Fruit fly (Drosophila melanogaster) whole organism, embryonic: ENCODE measurements around the gene Mal-B1.

Source experiments
- Bteb2 ChIP-seq: fragments of 200-800 bp; sonication (Bioruptor generic); optimal IDR thresholded peaks from 2 replicates; lab custom pipeline; 2016; ENCODE audit warnings: missing biosample characterization, missing genetic modification characterization
- CG10431 ChIP-seq: fragments of 200-800 bp; sonication (Bioruptor generic); optimal IDR thresholded peaks from 3 replicates; lab custom pipeline; 2018; ENCODE audit warnings: missing biosample characterization, mild to moderate bottlenecking, missing genetic modification characterization
- CG10543 ChIP-seq: fragments of 200-800 bp; sonication (Bioruptor generic); optimal IDR thresholded peaks from 3 replicates; lab custom pipeline; 2017; ENCODE audit warnings: missing biosample characterization, mild to moderate bottlenecking, missing genetic modification characterization, moderate library complexity
- CG12744 ChIP-seq: fragments of 200-800 bp; sonication (Bioruptor generic); optimal IDR thresholded peaks from 2 replicates; lab custom pipeline; 2016; ENCODE audit warnings: missing biosample characterization, missing genetic modification characterization
- CG12942 ChIP-seq: fragments of 200-800 bp; sonication (Bioruptor generic); optimal IDR thresholded peaks from 3 replicates; lab custom pipeline; 2016; ENCODE audit warnings: missing biosample characterization, missing genetic modification characterization
- CG13296 ChIP-seq: fragments of 200-800 bp; sonication (Bioruptor generic); optimal IDR thresholded peaks from 3 replicates; lab custom pipeline; 2018; ENCODE audit warnings: missing biosample characterization, mild to moderate bottlenecking, missing genetic modification characterization
- CG15269 ChIP-seq: fragments of 200-800 bp; sonication (Bioruptor generic); optimal IDR thresholded peaks from 2 replicates; lab custom pipeline; 2018; ENCODE audit warnings: missing biosample characterization, mild to moderate bottlenecking, missing genetic modification characterization, moderate library complexity
- CG18262 ChIP-seq: fragments of 200-800 bp; optimal IDR thresholded peaks from 3 replicates; lab custom pipeline; 2019; ENCODE audit warnings: missing biosample characterization, mild to moderate bottlenecking, missing genetic modification characterization, moderate library complexity
- CG2129 ChIP-seq: fragments of 200-800 bp; sonication (Bioruptor generic); IDR thresholded peaks from 2 replicates; pipeline ENCODE4 v1.3.6; 2022; ENCODE audit warnings: missing biosample characterization, missing genetic modification characterization; ENCODE audit not compliant: partially characterized antibody
- CG2712 ChIP-seq: fragments of 200-800 bp; optimal IDR thresholded peaks from 3 replicates; lab custom pipeline; 2019; ENCODE audit warnings: missing biosample characterization, mild to moderate bottlenecking, missing genetic modification characterization, moderate library complexity
- CG4282 ChIP-seq: fragments of 200-800 bp; sonication (Bioruptor generic); optimal IDR thresholded peaks from 2 replicates; lab custom pipeline; 2016; ENCODE audit warnings: missing biosample characterization, missing genetic modification characterization
- CG43689 ChIP-seq: fragments of 200-800 bp; sonication (Bioruptor generic); IDR thresholded peaks from 2 replicates; pipeline ENCODE4 v1.3.6; 2022; ENCODE audit warnings: missing biosample characterization, missing genetic modification characterization
- CG4424 ChIP-seq: fragments of 200-800 bp; sonication (Bioruptor generic); optimal IDR thresholded peaks from 3 replicates; lab custom pipeline; 2016; ENCODE audit warnings: missing biosample characterization, missing genetic modification characterization
- CG4707 ChIP-seq: fragments of 200-800 bp; sonication (Bioruptor generic); optimal IDR thresholded peaks from 2 replicates; lab custom pipeline; 2018; ENCODE audit warnings: missing biosample characterization, mild to moderate bottlenecking, missing genetic modification characterization, moderate library complexity
- CG4730 ChIP-seq: fragments of 200-800 bp; sonication (Bioruptor generic); IDR thresholded peaks from 2 replicates; pipeline ENCODE4 v1.3.6; 2022; ENCODE audit warnings: missing biosample characterization, missing genetic modification characterization
- CG4854 ChIP-seq: fragments of 200-800 bp; sonication (Bioruptor generic); optimal IDR thresholded peaks from 2 replicates; lab custom pipeline; 2016; ENCODE audit warnings: missing biosample characterization, missing genetic modification characterization, inconsistent platforms
- CG7745 ChIP-seq: fragments of 200-800 bp; sonication (Bioruptor generic); optimal IDR thresholded peaks from 2 replicates; lab custom pipeline; 2018; ENCODE audit warnings: missing biosample characterization, mild to moderate bottlenecking, missing genetic modification characterization, moderate library complexity
- CG9437 ChIP-seq: fragments of 200-800 bp; sonication (Bioruptor generic); optimal IDR thresholded peaks from 2 replicates; lab custom pipeline; 2018; ENCODE audit warnings: missing biosample characterization, mild to moderate bottlenecking, missing genetic modification characterization
- CG9797 ChIP-seq: fragments of 200-800 bp; sonication (Bioruptor generic); optimal IDR thresholded peaks from 3 replicates; lab custom pipeline; 2018; ENCODE audit warnings: missing biosample characterization, mild to moderate bottlenecking, missing genetic modification characterization
- CG9876 ChIP-seq: fragments of 200-800 bp; sonication (Bioruptor generic); optimal IDR thresholded peaks from 2 replicates; lab custom pipeline; 2016; ENCODE audit warnings: missing biosample characterization, missing genetic modification characterization
- E2f2 ChIP-seq: fragments of 200-800 bp; sonication (Bioruptor generic); IDR thresholded peaks from 2 replicates; pipeline ENCODE4 v1.3.6; 2022; ENCODE audit warnings: missing biosample characterization, missing genetic modification characterization
- HLH54F ChIP-seq: fragments of 200-800 bp; sonication (Bioruptor generic); optimal IDR thresholded peaks from 3 replicates; lab custom pipeline; 2016; ENCODE audit warnings: missing biosample characterization, missing genetic modification characterization
- Hr51 ChIP-seq, 2 experiments: fragments of 200-800 bp; sonication (Bioruptor generic); optimal IDR thresholded peaks; 2 replicates in 1 of 2; 3 replicates in 1 of 2; lab custom pipeline; 2016 to 2018; ENCODE audit warnings: missing biosample characterization in 2 of 2, missing genetic modification characterization in 2 of 2, mild to moderate bottlenecking in 1 of 2, moderate library complexity in 1 of 2
- Mes4 ChIP-seq: fragments of 200-800 bp; sonication (Bioruptor generic); optimal IDR thresholded peaks from 2 replicates; lab custom pipeline; 2016; ENCODE audit warnings: missing biosample characterization, missing genetic modification characterization
- NFAT ChIP-seq: fragments of 200-800 bp; sonication (Bioruptor generic); IDR thresholded peaks from 2 replicates; pipeline ENCODE4 v1.3.6; 2022; ENCODE audit warnings: missing biosample characterization, missing genetic modification characterization
- Oaz ChIP-seq: fragments of 200-800 bp; sonication (Bioruptor generic); IDR thresholded peaks from 2 replicates; pipeline ENCODE4 v1.3.6; 2022; ENCODE audit warnings: missing biosample characterization, missing genetic modification characterization
- Optix ChIP-seq: fragments of 200-800 bp; sonication (Bioruptor generic); IDR thresholded peaks from 3 replicates; pipeline ENCODE4 v1.3.6; 2022; ENCODE audit warnings: missing biosample characterization, missing genetic modification characterization
- Ssrp ChIP-seq: fragments of 200-800 bp; sonication (Bioruptor generic); optimal IDR thresholded peaks from 2 replicates; lab custom pipeline; 2018; ENCODE audit warnings: missing biosample characterization, mild to moderate bottlenecking, missing genetic modification characterization, moderate library complexity
- Tbp ChIP-seq: fragments of >200 bp; optimal IDR thresholded peaks from 2 replicates; lab custom pipeline; 2018; ENCODE audit warnings: missing biosample characterization, missing genetic modification characterization
- ase ChIP-seq: fragments of 200-800 bp; sonication (Bioruptor generic); IDR thresholded peaks from 3 replicates; pipeline ENCODE4 v1.3.6; 2022; ENCODE audit warnings: missing biosample characterization, missing genetic modification characterization
- croc ChIP-seq: fragments of 200-800 bp; sonication (Bioruptor generic); conservative IDR thresholded peaks from 3 replicates; pipeline ENCODE4 v1.3.6; 2022; ENCODE audit warnings: missing biosample characterization, missing genetic modification characterization
- ham ChIP-seq: fragments of 200-800 bp; sonication (Bioruptor generic); IDR thresholded peaks from 2 replicates; pipeline ENCODE4 v1.3.6; 2022; ENCODE audit warnings: missing biosample characterization, missing genetic modification characterization
- hkb ChIP-seq, 2 experiments: fragments of 200-800 bp in 1 of 2; fragments of >200 bp in 1 of 2; sonication (Bioruptor generic) in 1 of 2; IDR thresholded peaks in 1 of 2; optimal IDR thresholded peaks in 1 of 2; 2 replicates each; pipeline versions ENCODE4 v1.3.6 to Lab custom; 2017 to 2022; ENCODE audit warnings: missing biosample characterization in 1 of 2, missing genetic modification characterization in 1 of 2
- kah ChIP-seq: fragments of 200-800 bp; sonication (Bioruptor generic); optimal IDR thresholded peaks from 2 replicates; lab custom pipeline; 2018; ENCODE audit warnings: missing biosample characterization, mild to moderate bottlenecking, missing genetic modification characterization
- lola ChIP-seq, 3 experiments: fragments of >200 bp in 2 of 3; fragments of 200-800 bp in 1 of 3; sonication (Bioruptor generic) in 1 of 3; optimal IDR thresholded peaks; 2 replicates each; lab custom pipeline; 2017 to 2019; ENCODE audit warnings: missing biosample characterization in 3 of 3, missing genetic modification characterization in 3 of 3, mild to moderate bottlenecking in 1 of 3, moderate library complexity in 1 of 3
- mam ChIP-seq: fragments of 200-800 bp; sonication (Bioruptor generic); optimal IDR thresholded peaks from 3 replicates; lab custom pipeline; 2016; ENCODE audit warnings: missing biosample characterization, missing genetic modification characterization
- mld ChIP-seq: fragments of 200-800 bp; sonication (Bioruptor generic); IDR thresholded peaks from 3 replicates; pipeline ENCODE4 v1.3.6; 2022; ENCODE audit warnings: missing biosample characterization, missing genetic modification characterization; ENCODE audit not compliant: partially characterized antibody
- nau ChIP-seq: fragments of 200-800 bp; sonication (Bioruptor generic); optimal IDR thresholded peaks from 3 replicates; lab custom pipeline; 2017; ENCODE audit warnings: missing biosample characterization, mild to moderate bottlenecking, missing genetic modification characterization, missing genetic modification reagents
- ro ChIP-seq: fragments of 200-800 bp; sonication (Bioruptor generic); IDR thresholded peaks from 2 replicates; pipeline ENCODE4 v1.3.6; 2022; ENCODE audit warnings: missing biosample characterization, missing genetic modification characterization
- sob ChIP-seq: fragments of 200-800 bp; sonication (Bioruptor generic); IDR thresholded peaks from 2 replicates; pipeline ENCODE4 v1.3.6; 2022; ENCODE audit warnings: missing biosample characterization, missing genetic modification characterization
- sqz ChIP-seq: fragments of 200-800 bp; sonication (Bioruptor generic); optimal IDR thresholded peaks from 3 replicates; lab custom pipeline; 2018; ENCODE audit warnings: missing biosample characterization, mild to moderate bottlenecking, missing genetic modification characterization
- stwl ChIP-seq: fragments of 200-800 bp; sonication (Bioruptor generic); optimal IDR thresholded peaks from 3 replicates; lab custom pipeline; 2018; ENCODE audit warnings: missing biosample characterization, mild to moderate bottlenecking, missing genetic modification characterization, moderate library complexity
- unpg ChIP-seq: fragments of 200-800 bp; sonication (Bioruptor generic); optimal IDR thresholded peaks from 3 replicates; lab custom pipeline; 2018; ENCODE audit warnings: missing biosample characterization, mild to moderate bottlenecking, missing genetic modification characterization, moderate library complexity
- wek ChIP-seq: fragments of 200-800 bp; sonication (Bioruptor generic); optimal IDR thresholded peaks from 3 replicates; lab custom pipeline; 2018; ENCODE audit warnings: missing biosample characterization, mild to moderate bottlenecking, missing genetic modification characterization, moderate library complexity
- z ChIP-seq: fragments of 200-800 bp; sonication (Bioruptor generic); IDR thresholded peaks from 3 replicates; pipeline ENCODE4 v1.3.6; 2022; ENCODE audit warnings: missing biosample characterization, missing genetic modification characterization
- zen ChIP-seq: fragments of 200-800 bp; sonication (Bioruptor generic); optimal IDR thresholded peaks from 3 replicates; lab custom pipeline; 2018; ENCODE audit warnings: missing biosample characterization, mild to moderate bottlenecking, missing genetic modification characterization, moderate library complexity
- zf30C ChIP-seq: fragments of 200-800 bp; sonication (Bioruptor generic); optimal IDR thresholded peaks from 3 replicates; lab custom pipeline; 2018; ENCODE audit warnings: missing biosample characterization, mild to moderate bottlenecking, missing genetic modification characterization

Mal-B1 gene

DNA sequence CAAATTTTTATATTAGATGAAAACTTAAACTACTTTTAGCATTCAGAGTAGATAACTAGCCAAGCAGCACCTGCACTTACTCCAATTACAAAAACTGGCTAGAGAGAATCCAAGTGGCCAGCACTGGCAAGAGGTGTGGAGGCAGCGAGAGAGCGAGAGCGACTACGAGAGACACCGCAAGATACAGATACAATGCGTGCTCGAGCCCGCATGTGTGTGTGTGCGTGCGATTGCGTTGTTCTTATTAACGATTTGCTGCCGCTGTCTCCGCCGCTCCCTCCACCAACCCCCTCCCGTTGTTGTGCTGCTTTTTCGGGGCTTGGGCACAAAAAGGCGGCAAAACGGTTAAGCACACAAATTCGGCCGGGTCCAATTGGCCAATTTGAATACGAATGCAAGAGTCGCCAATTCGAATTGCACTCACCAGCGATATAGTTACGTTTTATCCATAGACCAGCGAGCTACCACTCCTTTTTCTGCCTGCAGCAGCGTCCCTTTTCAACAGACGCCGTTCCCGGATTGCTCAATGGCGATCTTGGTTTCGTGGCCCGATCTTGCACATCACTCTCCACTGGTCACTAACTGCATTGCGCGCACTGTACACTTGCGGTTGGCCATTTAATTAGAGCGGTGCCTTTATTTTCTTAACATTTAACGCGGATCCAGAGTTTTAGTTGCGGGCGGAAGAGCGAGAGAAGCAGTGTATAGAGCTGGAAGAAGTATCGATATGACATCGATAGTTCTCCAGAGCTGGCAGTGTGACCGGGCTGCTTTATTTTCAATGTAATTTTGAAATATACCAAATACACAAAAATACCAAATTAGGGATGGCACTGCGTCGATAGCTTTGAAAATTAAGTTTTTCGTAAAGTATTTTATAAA is 38.1 kb upstream of the Mal-B1 start, which contains the start of gene crol (continued):
- TF ChIP-seq croc (GFP tag; lab: Robert Waterston, UW): no peak
- no peak for TF ChIP-seq hkb (optimal IDR thresholded peaks at IDR 0.05; lab: Kevin White, UChicago)
- TF ChIP-seq hkb (GFP tag; IDR thresholded peaks at IDR 0.05; lab: Robert Waterston, UW): peak; percentile 28; the same call in 1 of the 2 replicates
- peak; percentile 10 for TF ChIP-seq CG12942 (GFP tag; lab: Kevin White, UChicago)
- TF ChIP-seq CG18262: no peak
- no peak for TF ChIP-seq CG4424
- TF ChIP-seq zf30C (GFP tag; lab: Kevin White, UChicago): no peak
- TF ChIP-seq CG9797 (GFP tag; lab: Kevin White, UChicago): peak; percentile 87
- TF ChIP-seq CG4730 (GFP tag; lab: Robert Waterston, UW): no peak
- TF ChIP-seq CG13296 (GFP tag; lab: Kevin White, UChicago): no peak
- peak; percentile 51 for TF ChIP-seq CG2712 (tag; lab: Kevin White, UChicago)
- TF ChIP-seq ham (GFP tag; lab: Robert Waterston, UW): no peak
- peak; percentile 15 for TF ChIP-seq Ssrp
- TF ChIP-seq ro (GFP tag; lab: Robert Waterston, UW): no peak
- TF ChIP-seq sob (GFP tag; lab: Robert Waterston, UW): peak; percentile 52
- peak; percentile 1 for TF ChIP-seq CG15269
- TF ChIP-seq mld (GFP tag; lab: Robert Waterston, UW): peak; percentile 63; the same call in 2 of the 3 replicates
- no peak for TF ChIP-seq zen
- TF ChIP-seq CG7745 (tag; lab: Kevin White, UChicago): no peak
- no peak for TF ChIP-seq kah
- TF ChIP-seq CG10431 (GFP tag; lab: Kevin White, UChicago): no peak
- no peak for TF ChIP-seq CG4282
- peak in 1 of 3 experiments; percentile 13 for TF ChIP-seq lola (GFP tag; optimal IDR thresholded peaks at IDR 0.05; lab: Kevin White, UChicago)
- no peak for TF ChIP-seq z
- no peak for TF ChIP-seq CG43689 (GFP tag; lab: Robert Waterston, UW)
- no peak for TF ChIP-seq CG4707 (GFP tag; lab: Kevin White, UChicago)
- TF ChIP-seq HLH54F: no peak
- TF ChIP-seq Oaz (GFP tag; lab: Robert Waterston, UW): no peak
- TF ChIP-seq Hr51 (GFP tag; optimal IDR thresholded peaks at IDR 0.05; lab: Kevin White, UChicago): peak in 1 of 2 experiments; percentile 34
- no peak for TF ChIP-seq CG12744 (GFP tag; lab: Kevin White, UChicago)
- TF ChIP-seq sqz (GFP tag; lab: Kevin White, UChicago): peak; percentile 14
- TF ChIP-seq CG9876 (GFP tag; lab: Kevin White, UChicago): no peak
- no peak for TF ChIP-seq Optix (GFP tag; lab: Robert Waterston, UW)
- TF ChIP-seq CG9437 (GFP tag; lab: Kevin White, UChicago): no peak
- peak; percentile 49; the same call in 1 of the 2 replicates for TF ChIP-seq E2f2 (GFP tag; lab: Robert Waterston, UW)
- TF ChIP-seq CG10543 (GFP tag; lab: Kevin White, UChicago): peak; percentile 87
- no peak for TF ChIP-seq CG4854 (GFP tag; lab: Kevin White, UChicago)
- TF ChIP-seq Bteb2 (GFP tag; lab: Kevin White, UChicago): no peak
- no peak for TF ChIP-seq ase (GFP tag; lab: Robert Waterston, UW)
- peak; percentile 100 for TF ChIP-seq stwl
- TF ChIP-seq wek (GFP tag; lab: Kevin White, UChicago): no peak
- peak; percentile 13 for TF ChIP-seq nau (GFP tag; lab: Kevin White, UChicago)
- peak; percentile 1 for TF ChIP-seq mam (GFP tag; lab: Kevin White, UChicago)
- peak; percentile 53; the same call in 1 of the 2 replicates for TF ChIP-seq NFAT (GFP tag; lab: Robert Waterston, UW)
- peak; percentile 61 for TF ChIP-seq CG2129
- no peak for TF ChIP-seq Mes4 (GFP tag; lab: Kevin White, UChicago)
- peak; percentile 35 for TF ChIP-seq unpg
- no peak for TF ChIP-seq Tbp (GFP tag; lab: Kevin White, UChicago)
